Worm (Caenorhabditis elegans) whole organism, L4/young adult: ENCODE results near the gene nprt-1.

ENCODE experiments used
- dao-5 ChIP-seq: sonication (generic microtip); optimal IDR thresholded peaks from 2 replicates; lab custom pipeline; 2016; ENCODE audit warnings: missing genotype, missing genetic modification characterization, moderate library complexity, missing compliant biosample characterization
- him-1 ChIP-seq: sonication (generic microtip); optimal IDR thresholded peaks from 2 replicates; lab custom pipeline; 2016; ENCODE audit warnings: missing genotype, missing genetic modification reagents, missing genetic modification characterization, missing compliant biosample characterization

ce11 chrIV:2849269-2849668, 41.0 kb downstream of the nprt-1 start:
- TF ChIP-seq dao-5 (tag; lab: Kevin White, UChicago): no peak
- TF ChIP-seq him-1: no peak
